Worm (Caenorhabditis elegans): ENCODE results near the gene irld-28.
A peak's percentile ranks its signal among the peaks of the same experiment; 100 is the strongest.

irld-28 gene

DNA sequence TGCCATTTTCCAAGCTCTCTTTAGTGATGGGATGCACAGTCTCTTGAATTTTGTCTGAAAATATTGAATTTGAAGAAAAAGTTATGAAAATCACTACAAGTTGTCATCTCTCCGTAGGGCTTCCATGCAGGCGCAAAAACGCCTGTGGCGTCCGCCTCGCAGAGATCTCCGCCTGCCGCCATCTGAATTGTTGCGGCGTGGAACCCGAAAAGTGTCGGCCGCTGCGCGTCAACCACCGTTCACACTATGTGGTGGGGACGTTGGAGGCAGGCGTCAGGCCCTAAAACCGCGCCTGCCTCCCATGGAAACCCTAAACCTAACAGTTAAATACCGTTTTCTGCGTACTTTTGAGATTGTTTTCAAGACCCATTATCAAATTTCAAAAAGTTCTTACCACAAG, 6.0 kb upstream of the irld-28 start:
- TF ChIP-seq ztf-3 (GFP tag; optimal IDR thresholded peaks at IDR 0.05) (no peak), snpc-4 (GFP tag; optimal IDR thresholded peaks at IDR 0.05) (no peak), snpc-4 (tag; optimal IDR thresholded peaks at IDR 0.05) (peak in 1 of 4 experiments; percentile 3), zfh-2 (GFP tag; conservative IDR thresholded peaks at IDR 0.05) (peak; percentile 78), F33H1.4 (GFP tag; IDR thresholded peaks at IDR 0.05) (no peak), ccch-3 (GFP tag; optimal IDR thresholded peaks at IDR 0.05) (no peak), egrh-3 (GFP tag; IDR thresholded peaks at IDR 0.05) (peak; percentile 27; the same call in 1 of the 2 replicates), mes-4 (tag; optimal IDR thresholded peaks at IDR 0.05) (no peak), mcd-1 (GFP tag; IDR thresholded peaks at IDR 0.05) (no peak)

DNA sequence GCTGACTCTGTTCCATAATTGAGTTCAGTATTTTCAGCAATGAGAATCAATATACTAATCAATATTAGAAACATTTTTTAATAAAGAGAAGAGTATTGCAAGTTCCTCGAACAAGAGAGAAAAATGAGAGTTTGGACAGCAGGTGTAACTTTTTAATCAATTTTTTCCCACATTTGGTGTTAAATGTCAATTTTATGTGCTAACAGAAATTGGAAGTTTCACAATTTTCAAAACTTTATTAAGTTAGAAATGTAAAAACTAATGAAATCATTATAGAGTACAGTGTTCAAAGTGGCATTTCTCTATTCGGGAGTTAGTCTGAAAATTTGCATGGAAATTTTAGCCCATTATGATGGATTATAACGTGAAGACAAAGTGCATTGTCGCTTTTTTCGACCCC, 5.2 kb upstream of the irld-28 start, which contains the start of gene irld-30:
Gene irld-30, minus strand, starts transcription at position 101 of the 400 bp plus-strand sequence.
- no peak for TF ChIP-seq rpc-1 (optimal IDR thresholded peaks at IDR 0.05)
- no peak for TF ChIP-seq rpc-1 (tag; optimal IDR thresholded peaks at IDR 0.05)
- TF ChIP-seq hrde-1 (tag; optimal IDR thresholded peaks at IDR 0.05; ENCODE audit: borderline replicate concordance), result no peak
- TF ChIP-seq ceh-100 (GFP tag; IDR thresholded peaks at IDR 0.05), result no peak
- TF ChIP-seq zim-3 (tag; optimal IDR thresholded peaks at IDR 0.05), result no peak
- TF ChIP-seq ztf-18 (tag; optimal IDR thresholded peaks at IDR 0.05), result no peak
- no peak for TF ChIP-seq F39B2.1 (GFP tag; IDR thresholded peaks at IDR 0.05)
- TF ChIP-seq C06A6.2 (GFP tag; conservative IDR thresholded peaks at IDR 0.05), result no peak
- no peak for TF ChIP-seq xnd-1 (tag; optimal IDR thresholded peaks at IDR 0.05)
- no peak for TF ChIP-seq akir-1 (GFP tag; optimal IDR thresholded peaks at IDR 0.05)
- no peak for TF ChIP-seq lin-40 (tag; optimal IDR thresholded peaks at IDR 0.05)
- no peak for TF ChIP-seq attf-3 (GFP tag; conservative IDR thresholded peaks at IDR 0.05)
- TF ChIP-seq egl-44 (GFP tag; IDR thresholded peaks at IDR 0.05), result no peak
- TF ChIP-seq madf-3 (GFP tag; IDR thresholded peaks at IDR 0.05), result no peak
- no peak for TF ChIP-seq let-526 (GFP tag; IDR thresholded peaks at IDR 0.05)
- no peak for TF ChIP-seq lag-1 (GFP tag; IDR thresholded peaks at IDR 0.05)

DNA sequence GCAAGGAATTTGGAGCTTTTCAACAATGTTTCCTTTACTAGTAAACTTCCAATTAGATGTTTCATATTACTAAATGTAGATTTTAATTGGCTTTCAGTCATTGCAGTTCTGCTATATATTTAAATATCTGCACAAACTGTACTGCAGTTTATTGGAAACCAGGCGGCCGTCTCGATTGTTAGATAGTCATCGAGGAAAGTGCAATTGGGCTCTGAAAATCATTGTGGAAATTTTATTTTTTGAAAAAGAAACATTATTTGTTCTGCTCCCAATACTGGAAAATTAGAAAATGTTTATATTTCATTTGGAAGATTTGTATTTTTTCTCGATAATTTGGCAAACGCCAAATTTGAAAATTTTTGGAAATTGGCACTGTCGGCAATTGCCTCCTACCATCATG, 2.5 kb upstream of the irld-28 start, which contains the start of gene irld-29:
Gene irld-29, minus strand, starts transcription at position 101 of the 400 bp plus-strand sequence.
- no peak for TF ChIP-seq ceh-27 (GFP tag; optimal IDR thresholded peaks at IDR 0.05)
- TF ChIP-seq C06A6.2 (GFP tag; conservative IDR thresholded peaks at IDR 0.05), result no peak
- no peak for TF ChIP-seq unc-62 (GFP tag; optimal IDR thresholded peaks at IDR 0.05)
- no peak for TF ChIP-seq nhr-80 (tag; optimal IDR thresholded peaks at IDR 0.05)
- TF ChIP-seq nhr-27 (tag; optimal IDR thresholded peaks at IDR 0.05), result no peak
- no peak for TF ChIP-seq snpc-1.1 (tag; optimal IDR thresholded peaks at IDR 0.05; ENCODE audit: insufficient read depth)
- no peak for TF ChIP-seq tlf-1 (GFP tag; optimal IDR thresholded peaks at IDR 0.05)
- no peak for TF ChIP-seq ztf-28 (GFP tag; IDR thresholded peaks at IDR 0.05)
- no peak for TF ChIP-seq B0261.1 (tag; optimal IDR thresholded peaks at IDR 0.05)
- TF ChIP-seq K12H6.12 (tag; optimal IDR thresholded peaks at IDR 0.05), result no peak
- TF ChIP-seq lin-26 (GFP tag; IDR thresholded peaks at IDR 0.05), result no peak
- TF ChIP-seq nfya-1 (tag; optimal IDR thresholded peaks at IDR 0.05; ENCODE audit: borderline replicate concordance, insufficient read depth), result no peak
- no peak for TF ChIP-seq F22D6.2 (tag; optimal IDR thresholded peaks at IDR 0.05)
- TF ChIP-seq hmg-1.2 (GFP tag; IDR thresholded peaks at IDR 0.05), result no peak
- TF ChIP-seq egrh-3 (GFP tag; IDR thresholded peaks at IDR 0.05), result no peak
- TF ChIP-seq ekl-4 (GFP tag; IDR thresholded peaks at IDR 0.05), result no peak
- no peak for TF ChIP-seq rec-8 (tag; optimal IDR thresholded peaks at IDR 0.05)
- TF ChIP-seq hrde-1 (tag; optimal IDR thresholded peaks at IDR 0.05; ENCODE audit: borderline replicate concordance), result no peak
- TF ChIP-seq F57C9.4 (tag; optimal IDR thresholded peaks at IDR 0.05), result no peak
